Fruit fly (Drosophila melanogaster): Measurements from ENCODE around the gene Dci.

The Dci gene

dm6 chr3L:837552-838187 lies 13.5 kb upstream of the Dci start, which contains the start of the genes CG13901 and CG13887 (continued):
- peak; percentile 79 for TF ChIP-seq CG32767 (GFP tag; IDR thresholded peaks at IDR 0.05)
- TF ChIP-seq Sox100B (GFP tag; optimal IDR thresholded peaks at IDR 0.05), result no peak
- TF ChIP-seq CG13894 (tag; optimal IDR thresholded peaks at IDR 0.05), result peak; percentile 91
- TF ChIP-seq sisA (GFP tag; IDR thresholded peaks at IDR 0.05), result peak; percentile 86
- TF ChIP-seq CG9817 (tag; optimal IDR thresholded peaks at IDR 0.05), result peak; percentile 91
- peak; percentile 73 for TF ChIP-seq CG2875 (GFP tag; optimal IDR thresholded peaks at IDR 0.05)
- peak; percentile 97 for TF ChIP-seq CG2120 (GFP tag; optimal IDR thresholded peaks at IDR 0.05)
- peak; percentile 84 for TF ChIP-seq ewg (GFP tag; optimal IDR thresholded peaks at IDR 0.05)
- peak; percentile 40 for TF ChIP-seq gfzf (GFP tag; optimal IDR thresholded peaks at IDR 0.05)
- peak; percentile 73 for TF ChIP-seq CG6683 (GFP tag; optimal IDR thresholded peaks at IDR 0.05)
- TF ChIP-seq org-1 (GFP tag; optimal IDR thresholded peaks at IDR 0.05), result peak; percentile 80
- no peak for TF ChIP-seq CG14860 (GFP tag; IDR thresholded peaks at IDR 0.05; ENCODE audit: partially characterized antibody)
- TF ChIP-seq Gug (GFP tag; IDR thresholded peaks at IDR 0.05), result peak; percentile 87; the same call in 3 of the 4 replicates
- TF ChIP-seq CG7357 (GFP tag; IDR thresholded peaks at IDR 0.05), result peak; percentile 66; the same call in 2 of the 3 replicates
- peak; percentile 35 for TF ChIP-seq fd102C (GFP tag; optimal IDR thresholded peaks at IDR 0.05)
- TF ChIP-seq Vsx1 (GFP tag; optimal IDR thresholded peaks at IDR 0.05), result peak; percentile 75
- TF ChIP-seq slou (GFP tag; optimal IDR thresholded peaks at IDR 0.05), result peak; percentile 86
- peak; percentile 89 for TF ChIP-seq CG13775 (GFP tag; optimal IDR thresholded peaks at IDR 0.05)
- TF ChIP-seq crc (GFP tag; optimal IDR thresholded peaks at IDR 0.05), result peak; percentile 79
- TF ChIP-seq CG12071 (GFP tag; optimal IDR thresholded peaks at IDR 0.05), result peak; percentile 62
- peak; percentile 84 for TF ChIP-seq CG18619 (GFP tag; optimal IDR thresholded peaks at IDR 0.05)
- peak; percentile 40 for TF ChIP-seq CG15479 (GFP tag; optimal IDR thresholded peaks at IDR 0.05)
- TF ChIP-seq Fer1 (GFP tag; optimal IDR thresholded peaks at IDR 0.05), result peak; percentile 91
- TF ChIP-seq CTCF (GFP tag; optimal IDR thresholded peaks at IDR 0.05), result peak; percentile 54
- peak; percentile 76 for TF ChIP-seq ssp (GFP tag; IDR thresholded peaks at IDR 0.05)
- peak; percentile 88 for TF ChIP-seq sqz (GFP tag; optimal IDR thresholded peaks at IDR 0.05)
- TF ChIP-seq slp2 (GFP tag; optimal IDR thresholded peaks at IDR 0.05), result peak; percentile 93
- TF ChIP-seq Dad (GFP tag; optimal IDR thresholded peaks at IDR 0.05), result peak; percentile 91
- TF ChIP-seq dan (GFP tag; IDR thresholded peaks at IDR 0.05), result no peak; the same call in 1 of the 2 replicates
- TF ChIP-seq Ets97D (GFP tag; optimal IDR thresholded peaks at IDR 0.05), result peak; percentile 85
- peak; percentile 87 for TF ChIP-seq CG2116 (GFP tag; optimal IDR thresholded peaks at IDR 0.05)
- peak; percentile 85 for TF ChIP-seq CG17912 (GFP tag; optimal IDR thresholded peaks at IDR 0.05)
- peak; percentile 94 for TF ChIP-seq CG18599 (GFP tag; optimal IDR thresholded peaks at IDR 0.05)
- TF ChIP-seq NK7.1 (GFP tag; optimal IDR thresholded peaks at IDR 0.05), result peak; percentile 77
- TF ChIP-seq dmrt99B (tag; optimal IDR thresholded peaks at IDR 0.05), result peak; percentile 84
- peak; percentile 91 for TF ChIP-seq CG11504 (tag; optimal IDR thresholded peaks at IDR 0.05)
- peak; percentile 90 for TF ChIP-seq Xrp1 (GFP tag; IDR thresholded peaks at IDR 0.05)
- TF ChIP-seq NC2α (GFP tag; optimal IDR thresholded peaks at IDR 0.05), result peak; percentile 78
- peak; percentile 87 for TF ChIP-seq CG18011 (GFP tag; optimal IDR thresholded peaks at IDR 0.05)
- peak; percentile 82 for TF ChIP-seq danr (GFP tag; IDR thresholded peaks at IDR 0.05)
- peak; percentile 48; the same call in 1 of the 2 replicates for TF ChIP-seq CG10321 (GFP tag; IDR thresholded peaks at IDR 0.05)
- peak; percentile 92 for TF ChIP-seq Side (GFP tag; optimal IDR thresholded peaks at IDR 0.05)
- TF ChIP-seq wdn (GFP tag; IDR thresholded peaks at IDR 0.05), result peak; percentile 79
- TF ChIP-seq sens (GFP tag), result peak; percentile 99
- TF ChIP-seq CG3065 (GFP tag; optimal IDR thresholded peaks at IDR 0.05), result peak; percentile 63
- peak; percentile 55 for TF ChIP-seq ab (GFP tag; optimal IDR thresholded peaks at IDR 0.05)
- TF ChIP-seq CG8765 (GFP tag; IDR thresholded peaks at IDR 0.05), result peak; percentile 54
- TF ChIP-seq her (GFP tag; optimal IDR thresholded peaks at IDR 0.05), result peak; percentile 76
- peak; percentile 83 for TF ChIP-seq twi (tag; optimal IDR thresholded peaks at IDR 0.05)
- no peak for TF ChIP-seq hbn (GFP tag; IDR thresholded peaks at IDR 0.05; ENCODE audit: partially characterized antibody)

Data from whole organism, embryonic.